Worm (Caenorhabditis elegans): Measurements from ENCODE around the gene F23A7.8.

DNA sequence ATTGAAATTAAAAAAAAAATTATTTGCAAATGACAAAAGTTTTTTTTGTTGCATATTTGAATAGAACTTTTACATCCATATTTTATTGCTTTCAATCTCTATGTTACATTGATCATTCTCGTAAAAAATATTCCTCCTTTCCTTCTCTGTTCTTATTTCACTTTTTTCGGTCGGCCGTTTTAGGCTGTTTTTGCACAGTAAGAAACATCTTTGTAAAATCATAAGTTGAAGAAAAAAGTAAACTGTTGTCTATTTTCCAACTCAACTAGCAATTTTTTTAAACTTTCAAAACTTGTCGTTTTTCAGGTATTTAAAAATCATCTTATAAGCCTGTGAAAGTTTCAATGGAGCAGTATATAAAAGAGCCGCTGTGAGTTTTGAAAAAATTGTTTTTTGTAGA lies 15.4 kb downstream of the F23A7.8 start, which contains the start of gene F23A7.5:
- TF ChIP-seq ama-1 (optimal IDR thresholded peaks at IDR 0.05) (no peak), ceh-9 (tag; optimal IDR thresholded peaks at IDR 0.05) (no peak), R02D3.7 (tag; optimal IDR thresholded peaks at IDR 0.05) (no peak), fkh-2 (tag; optimal IDR thresholded peaks at IDR 0.05) (no peak), elt-1 (tag; optimal IDR thresholded peaks at IDR 0.05) (no peak), nhr-11 (tag; optimal IDR thresholded peaks at IDR 0.05) (no peak), nhr-23 (tag; optimal IDR thresholded peaks at IDR 0.05) (no peak)
